Worm (Caenorhabditis elegans): ENCODE measurements around the gene K03B8.14.

DNA sequence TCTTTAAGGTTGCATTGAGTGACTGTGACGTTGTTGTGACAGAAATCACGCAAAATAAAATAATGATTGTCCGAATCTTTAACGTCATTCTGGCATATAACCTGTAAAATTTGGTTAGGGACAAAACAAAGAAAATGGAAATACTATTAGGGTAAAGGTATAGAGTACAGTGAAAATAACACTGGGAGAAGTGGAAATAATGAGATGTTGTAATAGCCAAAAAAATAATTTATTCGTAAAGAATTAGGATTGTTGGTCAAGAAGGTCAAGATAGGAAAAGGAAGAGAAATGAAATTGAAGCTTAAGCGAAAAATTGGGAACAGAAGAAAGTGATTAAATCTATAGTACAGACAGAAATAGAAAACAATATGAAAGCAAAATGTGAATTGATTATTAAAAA, 24.8 kb downstream of the K03B8.14 start, which contains the start of gene deg-3:
- TF ChIP-seq mdl-1 (tag; optimal IDR thresholded peaks at IDR 0.05) (no peak), fkh-10 (GFP tag; optimal IDR thresholded peaks at IDR 0.05) (no peak), tbx-2 (tag; optimal IDR thresholded peaks at IDR 0.05) (no peak), xbp-1 (tag; optimal IDR thresholded peaks at IDR 0.05) (no peak), fos-1 (tag; optimal IDR thresholded peaks at IDR 0.05) (no peak), elt-2 (tag; optimal IDR thresholded peaks at IDR 0.05) (no peak), lsy-2 (tag; optimal IDR thresholded peaks at IDR 0.05) (no peak), C34B4.2 (tag; optimal IDR thresholded peaks at IDR 0.05) (no peak), nhr-77 (tag; optimal IDR thresholded peaks at IDR 0.05) (no peak), alr-1 (tag; optimal IDR thresholded peaks at IDR 0.05; ENCODE audit: borderline replicate concordance) (no peak), C04F5.9 (tag; optimal IDR thresholded peaks at IDR 0.05) (no peak), nhr-71 (tag; optimal IDR thresholded peaks at IDR 0.05) (no peak), nhr-12 (tag; optimal IDR thresholded peaks at IDR 0.05) (no peak), ztf-11 (tag; optimal IDR thresholded peaks at IDR 0.05) (no peak)
